Fruit fly (Drosophila melanogaster) whole organism, embryonic: Measurements from ENCODE around the gene CG7408.

ENCODE experiments used
- CG18476 ChIP-seq: fragments of 200-800 bp; sonication (Bioruptor generic); optimal IDR thresholded peaks from 2 replicates; lab custom pipeline; 2016; ENCODE audit warnings: missing biosample characterization, mild to moderate bottlenecking, missing genetic modification characterization
- ap ChIP-seq: fragments of 200-800 bp; sonication (Bioruptor generic); IDR thresholded peaks from 2 replicates; pipeline ENCODE4 v1.3.6; 2022; ENCODE audit warnings: missing biosample characterization, missing genetic modification characterization
- sna ChIP-seq: fragments of 200-800 bp; sonication (Bioruptor generic); IDR thresholded peaks from 2 replicates; pipeline ENCODE4 v1.3.6; 2022; ENCODE audit warnings: missing biosample characterization, missing genetic modification characterization; ENCODE audit not compliant: partially characterized antibody

DNA sequence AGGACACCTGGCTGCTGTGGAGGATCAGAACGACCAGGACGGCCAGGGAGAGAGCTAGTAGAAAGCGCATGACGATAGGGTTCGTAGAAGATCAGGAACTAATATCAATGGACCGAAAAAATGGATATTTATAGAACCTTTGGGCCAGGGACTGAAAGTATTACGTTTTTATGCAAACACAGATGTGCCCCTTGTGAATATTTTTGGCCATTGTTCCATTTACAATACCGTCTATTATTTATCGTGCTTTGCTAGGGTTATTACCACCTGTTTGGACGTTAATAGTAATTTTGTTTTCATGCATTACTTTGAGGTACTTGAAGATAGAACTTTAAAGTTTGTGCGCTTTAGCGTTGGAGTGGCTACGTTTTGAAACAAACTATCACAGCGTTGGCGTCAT, 45.4 kb upstream of the CG7408 start, which contains the start of gene CG32188:
- TF ChIP-seq CG18476 (GFP tag; lab: Kevin White, UChicago) (no peak), ap (GFP tag; lab: Robert Waterston, UW) (no peak), sna (GFP tag; lab: Robert Waterston, UW) (no peak)
